Fruit fly (Drosophila melanogaster) whole organism, embryonic: ENCODE data around the gene CG14326.

Experiments used
- Adf1 ChIP-seq: fragments of 200-800 bp; sonication (Bioruptor generic); IDR thresholded peaks from 2 replicates; pipeline ENCODE4 v1.3.6; 2022; ENCODE audit warnings: missing biosample characterization, missing genetic modification characterization
- Antp ChIP-seq: fragments of 200-800 bp; sonication (Bioruptor generic); optimal IDR thresholded peaks from 3 replicates; lab custom pipeline; 2016; ENCODE audit warnings: missing biosample characterization, missing genetic modification characterization
- Atf-2 ChIP-seq: fragments of 200-800 bp; sonication (Bioruptor generic); optimal IDR thresholded peaks from 2 replicates; lab custom pipeline; 2016; ENCODE audit warnings: missing biosample characterization, missing genetic modification characterization
- Atf3 ChIP-seq: fragments of 200-800 bp; sonication (Bioruptor generic); optimal IDR thresholded peaks from 3 replicates; lab custom pipeline; 2016; ENCODE audit warnings: missing biosample characterization, missing genetic modification characterization
- Bgb ChIP-seq: fragments of 200-800 bp; sonication (Bioruptor generic); IDR thresholded peaks from 2 replicates; pipeline ENCODE4 v1.3.6; 2022; ENCODE audit warnings: missing biosample characterization, missing genetic modification characterization; ENCODE audit not compliant: partially characterized antibody
- CG10321 ChIP-seq: fragments of 200-800 bp; sonication (Bioruptor generic); IDR thresholded peaks from 2 replicates; pipeline ENCODE4 v1.3.6; 2022; ENCODE audit warnings: missing biosample characterization, missing genetic modification characterization
- CG11504 ChIP-seq: fragments of 200-800 bp; sonication (Bioruptor generic); optimal IDR thresholded peaks from 3 replicates; lab custom pipeline; 2019; ENCODE audit warnings: missing biosample characterization, mild to moderate bottlenecking, missing genetic modification characterization, moderate library complexity
- CG12236 ChIP-seq: fragments of 200-800 bp; sonication (Bioruptor generic); optimal IDR thresholded peaks from 2 replicates; lab custom pipeline; 2016; ENCODE audit warnings: missing biosample characterization, missing genetic modification characterization
- CG12744 ChIP-seq: fragments of 200-800 bp; sonication (Bioruptor generic); optimal IDR thresholded peaks from 2 replicates; lab custom pipeline; 2016; ENCODE audit warnings: missing biosample characterization, missing genetic modification characterization
- CG13775 ChIP-seq: fragments of 200-800 bp; sonication (Bioruptor generic); optimal IDR thresholded peaks from 3 replicates; lab custom pipeline; 2017; ENCODE audit warnings: missing biosample characterization, mild to moderate bottlenecking, missing genetic modification characterization
- CG14441 ChIP-seq: fragments of 200-800 bp; sonication (Bioruptor generic); IDR thresholded peaks from 2 replicates; pipeline ENCODE4 v1.3.6; 2022; ENCODE audit warnings: missing biosample characterization, missing genetic modification characterization
- CG15011 ChIP-seq: fragments of 200-800 bp; sonication (Bioruptor generic); optimal IDR thresholded peaks from 3 replicates; lab custom pipeline; 2018; ENCODE audit warnings: missing biosample characterization, mild to moderate bottlenecking, missing genetic modification characterization
- CG15696 ChIP-seq: fragments of 200-800 bp; sonication (Bioruptor generic); optimal IDR thresholded peaks from 2 replicates; lab custom pipeline; 2019; ENCODE audit warnings: missing biosample characterization, mild to moderate bottlenecking, missing genetic modification characterization, moderate library complexity
- CG17385 ChIP-seq: fragments of 200-800 bp; sonication (Bioruptor generic); optimal IDR thresholded peaks from 3 replicates; lab custom pipeline; 2018; ENCODE audit warnings: missing biosample characterization, mild to moderate bottlenecking, missing genetic modification characterization
- CG33213 ChIP-seq: fragments of 200-800 bp; sonication (Bioruptor generic); optimal IDR thresholded peaks from 3 replicates; lab custom pipeline; 2016; ENCODE audit warnings: missing biosample characterization, missing genetic modification characterization
- CG3407 ChIP-seq: fragments of 200-800 bp; sonication (Bioruptor generic); optimal IDR thresholded peaks from 2 replicates; lab custom pipeline; 2018; ENCODE audit warnings: missing biosample characterization, mild to moderate bottlenecking, missing genetic modification characterization
- CG4404 ChIP-seq: fragments of 200-800 bp; sonication (Bioruptor generic); IDR thresholded peaks from 2 replicates; pipeline ENCODE4 v1.3.6; 2022; ENCODE audit warnings: missing biosample characterization, missing genetic modification characterization
- CG5953 ChIP-seq: fragments of 200-800 bp; sonication (Bioruptor generic); IDR thresholded peaks from 2 replicates; pipeline ENCODE4 v1.3.6; 2022; ENCODE audit warnings: missing biosample characterization, missing genetic modification characterization
- CG7839 ChIP-seq: fragments of 200-800 bp; sonication (Bioruptor generic); optimal IDR thresholded peaks from 3 replicates; lab custom pipeline; 2018; ENCODE audit warnings: missing biosample characterization, mild to moderate bottlenecking, missing genetic modification characterization, moderate library complexity
- CG9727 ChIP-seq: fragments of 200-800 bp; sonication (Bioruptor generic); optimal IDR thresholded peaks from 3 replicates; lab custom pipeline; 2017; ENCODE audit warnings: missing biosample characterization, mild to moderate bottlenecking, missing genetic modification characterization
- Dek ChIP-seq: fragments of 200-800 bp; sonication (Bioruptor generic); optimal IDR thresholded peaks from 3 replicates; lab custom pipeline; 2019; ENCODE audit warnings: missing biosample characterization, mild to moderate bottlenecking, missing genetic modification characterization, moderate library complexity
- Dip2 ChIP-seq: fragments of 200-800 bp; sonication (Bioruptor generic); IDR thresholded peaks from 2 replicates; pipeline ENCODE4 v1.3.6; 2022; ENCODE audit warnings: missing biosample characterization, missing genetic modification characterization
- H15 ChIP-seq: fragments of 200-800 bp; sonication (Bioruptor generic); IDR thresholded peaks from 3 replicates; pipeline ENCODE4 v1.3.6; 2022; ENCODE audit warnings: missing biosample characterization, missing genetic modification characterization
- Hand ChIP-seq: fragments of 200-800 bp; sonication (Bioruptor generic); optimal IDR thresholded peaks from 2 replicates; lab custom pipeline; 2017; ENCODE audit warnings: mild to moderate bottlenecking, missing biosample characterization, missing genetic modification reagents, missing genetic modification characterization
- MBD-R2 ChIP-seq: fragments of 200-800 bp; sonication (Bioruptor generic); IDR thresholded peaks from 2 replicates; pipeline ENCODE4 v1.3.6; 2022; ENCODE audit warnings: missing biosample characterization, missing genetic modification characterization
- Nf-YB ChIP-seq: fragments of 200-800 bp; sonication (Bioruptor generic); optimal IDR thresholded peaks from 3 replicates; lab custom pipeline; 2019; ENCODE audit warnings: missing biosample characterization, mild to moderate bottlenecking, missing genetic modification characterization, moderate library complexity
- Rx ChIP-seq: fragments of 200-800 bp; sonication (Bioruptor generic); IDR thresholded peaks from 2 replicates; pipeline ENCODE4 v1.3.6; 2022; ENCODE audit warnings: missing biosample characterization, missing genetic modification characterization
- Scr ChIP-seq: fragments of 200-800 bp; sonication (Bioruptor generic); IDR thresholded peaks from 2 replicates; pipeline ENCODE4 v1.3.6; 2022; ENCODE audit warnings: missing biosample characterization, missing genetic modification characterization; ENCODE audit not compliant: partially characterized antibody
- Side ChIP-seq: fragments of 200-800 bp; sonication (Bioruptor generic); optimal IDR thresholded peaks from 2 replicates; lab custom pipeline; 2016; ENCODE audit warnings: missing biosample characterization, missing genetic modification characterization
- Stat92E ChIP-seq, 3 experiments: fragments of >200 bp in 2 of 3; fragments of 200-800 bp in 1 of 3; sonication (Bioruptor generic) in 1 of 3; optimal IDR thresholded peaks; 2 replicates each; lab custom pipeline; 2017 to 2019; ENCODE audit warnings: missing biosample characterization in 3 of 3, missing genetic modification characterization in 3 of 3, mild to moderate bottlenecking in 1 of 3, moderate library complexity in 1 of 3
- Tbp ChIP-seq: fragments of >200 bp; optimal IDR thresholded peaks from 2 replicates; lab custom pipeline; 2018; ENCODE audit warnings: missing biosample characterization, missing genetic modification characterization
- Xrp1 ChIP-seq: fragments of 200-800 bp; sonication (Bioruptor generic); IDR thresholded peaks from 2 replicates; pipeline ENCODE4 v1.3.6; 2022; ENCODE audit warnings: missing biosample characterization, missing genetic modification characterization
- ase ChIP-seq: fragments of 200-800 bp; sonication (Bioruptor generic); IDR thresholded peaks from 3 replicates; pipeline ENCODE4 v1.3.6; 2022; ENCODE audit warnings: missing biosample characterization, missing genetic modification characterization
- az2 ChIP-seq: fragments of 200-800 bp; sonication (Bioruptor generic); optimal IDR thresholded peaks from 3 replicates; lab custom pipeline; 2016; ENCODE audit warnings: missing biosample characterization, missing genetic modification characterization
- bbx ChIP-seq: fragments of 200-800 bp; sonication (Bioruptor generic); IDR thresholded peaks from 2 replicates; pipeline ENCODE4 v1.3.6; 2022; ENCODE audit warnings: missing biosample characterization, missing genetic modification characterization; ENCODE audit not compliant: partially characterized antibody
- dmrt11E ChIP-seq: fragments of 200-800 bp; sonication (Bioruptor generic); optimal IDR thresholded peaks from 3 replicates; lab custom pipeline; 2018; ENCODE audit warnings: missing biosample characterization, mild to moderate bottlenecking, missing genetic modification characterization, moderate library complexity
- dysf ChIP-seq: fragments of 200-800 bp; sonication (Bioruptor generic); IDR thresholded peaks from 3 replicates; pipeline ENCODE4 v1.3.6; 2022; ENCODE audit warnings: missing biosample characterization, missing genetic modification characterization
- fd102C ChIP-seq: fragments of 200-800 bp; sonication (Bioruptor generic); optimal IDR thresholded peaks from 2 replicates; lab custom pipeline; 2018; ENCODE audit warnings: missing biosample characterization, mild to moderate bottlenecking, missing genetic modification characterization, moderate library complexity
- hkb ChIP-seq, 2 experiments: fragments of 200-800 bp in 1 of 2; fragments of >200 bp in 1 of 2; sonication (Bioruptor generic) in 1 of 2; IDR thresholded peaks in 1 of 2; optimal IDR thresholded peaks in 1 of 2; 2 replicates each; pipeline versions ENCODE4 v1.3.6 to Lab custom; 2017 to 2022; ENCODE audit warnings: missing biosample characterization in 1 of 2, missing genetic modification characterization in 1 of 2
- kah ChIP-seq: fragments of 200-800 bp; sonication (Bioruptor generic); optimal IDR thresholded peaks from 2 replicates; lab custom pipeline; 2018; ENCODE audit warnings: missing biosample characterization, mild to moderate bottlenecking, missing genetic modification characterization
- lilli ChIP-seq: fragments of 200-800 bp; sonication (Bioruptor generic); optimal IDR thresholded peaks from 3 replicates; lab custom pipeline; 2016; ENCODE audit warnings: missing biosample characterization, missing genetic modification characterization
- pros ChIP-seq: fragments of 200-800 bp; sonication (Bioruptor generic); optimal IDR thresholded peaks from 3 replicates; lab custom pipeline; 2019; ENCODE audit warnings: missing biosample characterization, mild to moderate bottlenecking, missing genetic modification characterization, moderate library complexity
- rib ChIP-seq: fragments of 200-800 bp; sonication (Bioruptor generic); IDR thresholded peaks from 2 replicates; pipeline ENCODE4 v1.3.6; 2022; ENCODE audit warnings: missing biosample characterization, missing genetic modification characterization
- slbo ChIP-seq: fragments of 200-800 bp; sonication (Bioruptor generic); IDR thresholded peaks from 2 replicates; pipeline ENCODE4 v1.3.6; 2022; ENCODE audit warnings: missing biosample characterization, missing genetic modification characterization
- tll ChIP-seq, 2 experiments: fragments of 200-800 bp in 1 of 2; fragments of >200 bp in 1 of 2; sonication (Bioruptor generic) in 1 of 2; optimal IDR thresholded peaks; 2 replicates each; lab custom pipeline; 2017 to 2019; ENCODE audit warnings: missing biosample characterization in 2 of 2, missing genetic modification characterization in 2 of 2, mild to moderate bottlenecking in 1 of 2, moderate library complexity in 1 of 2
- unc-4 ChIP-seq: fragments of 200-800 bp; sonication (Bioruptor generic); IDR thresholded peaks from 2 replicates; pipeline ENCODE4 v1.3.6; 2022; ENCODE audit warnings: missing biosample characterization, missing genetic modification characterization; ENCODE audit not compliant: partially characterized antibody
- wek ChIP-seq: fragments of 200-800 bp; sonication (Bioruptor generic); optimal IDR thresholded peaks from 3 replicates; lab custom pipeline; 2018; ENCODE audit warnings: missing biosample characterization, mild to moderate bottlenecking, missing genetic modification characterization, moderate library complexity
- wor ChIP-seq: fragments of 200-800 bp; sonication (Bioruptor generic); IDR thresholded peaks from 2 replicates; pipeline ENCODE4 v1.3.6; 2022; ENCODE audit warnings: missing biosample characterization, missing genetic modification characterization

The CG14326 gene

dm6 chr3R:17604880-17605667 lies 13.8 kb upstream of the CG14326 start (continued):
- TF ChIP-seq CG7839 = peak; percentile 48
- TF ChIP-seq az2 = no peak
- TF ChIP-seq CG13775 = peak; percentile 22
- TF ChIP-seq MBD-R2 = no peak
- no peak for TF ChIP-seq CG4404 (GFP tag; lab: Robert Waterston, UW)
- no peak for TF ChIP-seq ase (GFP tag; lab: Robert Waterston, UW)
- peak; percentile 35 for TF ChIP-seq CG15696 (tag; lab: Kevin White, UChicago)
- TF ChIP-seq CG17385 = peak; percentile 6
- TF ChIP-seq slbo (GFP tag; lab: Robert Waterston, UW) = peak; percentile 20; the same call in 1 of the 2 replicates
- TF ChIP-seq Bgb (GFP tag; lab: Robert Waterston, UW) = no peak
- peak; percentile 15; the same call in 1 of the 3 replicates for TF ChIP-seq dysf
- TF ChIP-seq tll (GFP tag; optimal IDR thresholded peaks at IDR 0.05; lab: Kevin White, UChicago) = peak in 1 of 2 experiments; percentile 19
- TF ChIP-seq CG12744 (GFP tag; lab: Kevin White, UChicago) = no peak
- peak; percentile 84 for TF ChIP-seq pros
- TF ChIP-seq Nf-YB = peak; percentile 71
- 0 out of 2 replicates have a peak, but pooled peaks have one; percentile 36 for TF ChIP-seq bbx (GFP tag; lab: Robert Waterston, UW)
- no peak for TF ChIP-seq hkb (optimal IDR thresholded peaks at IDR 0.05; lab: Kevin White, UChicago)
- TF ChIP-seq hkb (GFP tag; IDR thresholded peaks at IDR 0.05; lab: Robert Waterston, UW) = 0 out of 2 replicates have a peak, but pooled peaks have one; percentile 9
- no peak for TF ChIP-seq CG5953 (GFP tag; lab: Robert Waterston, UW)
- TF ChIP-seq wek (GFP tag; lab: Kevin White, UChicago) = no peak
- no peak for TF ChIP-seq Dip2 (GFP tag; lab: Robert Waterston, UW)
- peak; percentile 72; the same call in 1 of the 2 replicates for TF ChIP-seq rib
- TF ChIP-seq Antp (GFP tag; lab: Kevin White, UChicago) = no peak
- no peak for TF ChIP-seq CG12236
- TF ChIP-seq fd102C (GFP tag; lab: Kevin White, UChicago) = no peak
- TF ChIP-seq Hand (GFP tag; lab: Kevin White, UChicago) = peak; percentile 10
- TF ChIP-seq CG9727 = peak; percentile 40
- peak; percentile 22 for TF ChIP-seq dmrt11E
- TF ChIP-seq Side (GFP tag; lab: Kevin White, UChicago) = no peak
- no peak for TF ChIP-seq CG3407 (GFP tag; lab: Kevin White, UChicago)
- no peak for TF ChIP-seq Rx
- peak; percentile 32; the same call in 1 of the 2 replicates for TF ChIP-seq wor (GFP tag; lab: Robert Waterston, UW)
- TF ChIP-seq H15 = no peak
- peak; percentile 38 for TF ChIP-seq Tbp
- TF ChIP-seq CG15011 (GFP tag; lab: Kevin White, UChicago) = peak; percentile 15
- TF ChIP-seq CG14441 (GFP tag; lab: Robert Waterston, UW) = no peak
- TF ChIP-seq Scr (GFP tag; lab: Robert Waterston, UW) = no peak
- TF ChIP-seq lilli (GFP tag; lab: Kevin White, UChicago) = peak; percentile 14
- peak; percentile 6 for TF ChIP-seq Dek (tag; lab: Kevin White, UChicago)
- no peak for TF ChIP-seq Stat92E (GFP tag; optimal IDR thresholded peaks at IDR 0.05; lab: Kevin White, UChicago)
- peak; percentile 5 for TF ChIP-seq Adf1 (GFP tag; lab: Robert Waterston, UW)
- peak; percentile 73 for TF ChIP-seq kah
- TF ChIP-seq Atf3 = no peak
- TF ChIP-seq CG11504 = peak; percentile 14
- no peak for TF ChIP-seq CG33213 (GFP tag; lab: Kevin White, UChicago)
- TF ChIP-seq Atf-2 (GFP tag; lab: Kevin White, UChicago) = no peak
- no peak; the same call in 1 of the 2 replicates for TF ChIP-seq Xrp1 (GFP tag; lab: Robert Waterston, UW)
- no peak for TF ChIP-seq CG10321 (GFP tag; lab: Robert Waterston, UW)
- peak; percentile 38; the same call in 1 of the 2 replicates for TF ChIP-seq unc-4 (GFP tag; lab: Robert Waterston, UW)
